5 worm cellular contexts compared by ENCODE assay signal in the genomic region with DNA sequence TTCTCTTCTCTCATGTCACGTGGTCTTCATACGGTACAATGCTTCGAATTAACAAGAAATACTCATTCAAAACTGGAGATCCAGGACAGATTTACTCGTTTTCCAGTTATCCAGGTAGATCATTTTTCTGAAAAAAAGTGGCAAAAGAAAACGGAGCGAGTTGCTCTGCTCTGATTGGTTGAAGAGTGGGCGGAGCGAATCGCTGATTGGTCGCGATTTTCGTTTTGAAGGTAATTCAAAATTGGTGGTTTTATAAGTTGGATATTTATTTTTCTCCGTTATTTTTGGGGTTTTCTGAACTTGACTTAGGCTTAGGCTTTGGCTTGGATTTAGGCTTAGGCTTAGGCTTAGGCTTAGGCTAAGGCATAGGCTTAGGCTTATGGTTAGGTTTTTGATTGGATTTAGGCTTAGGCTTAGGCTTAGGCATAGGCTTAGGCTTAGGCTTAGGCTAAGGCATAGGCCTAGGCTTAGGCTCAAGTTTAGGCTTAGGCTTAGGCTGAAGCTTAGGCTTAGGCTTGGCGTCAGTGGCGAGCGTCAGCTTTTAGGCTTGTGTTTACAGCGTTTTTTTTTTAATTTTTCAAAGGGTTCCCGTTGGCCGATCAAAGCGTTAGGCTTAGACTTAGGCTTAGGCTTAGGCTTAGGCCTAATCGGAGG.
TF ChIP-seq lines count a peak whose summit lies in the region.

No protein-coding gene starts in this region.

TF ChIP-seq in whole organism, L3 larva, 47 proteins besides CTCF, POLR2A, EP300 and RAD21:
- TF ChIP-seq nfya-1 (tag; optimal IDR thresholded peaks at IDR 0.05; lab: Kevin White, UChicago; ENCODE audit: insufficient read depth): peak; percentile 71
- no peak for TF ChIP-seq nhr-43 (tag; optimal IDR thresholded peaks at IDR 0.05; lab: Kevin White, UChicago; ENCODE audit: poor library complexity, severe bottlenecking)
TF ChIP-seq in whole organism, L3 larva: peak in this region for 1.

TF ChIP-seq in whole organism, L4 larva, 104 proteins besides CTCF, POLR2A, EP300 and RAD21:
- TF ChIP-seq dmd-8 (GFP tag; IDR thresholded peaks at IDR 0.05; lab: Robert Waterston, UW) (peak; percentile 63; the same call in 1 of the 2 replicates), snpc-4 (tag; optimal IDR thresholded peaks at IDR 0.05; lab: Kevin White, UChicago) (no peak)
TF ChIP-seq in whole organism, L4 larva: peak in this region for 1.

TF ChIP-seq in whole organism, early embryonic, 17 proteins besides CTCF, POLR2A, EP300 and RAD21:
- no peak for TF ChIP-seq scrt-1 (GFP tag; IDR thresholded peaks at IDR 0.05; lab: Robert Waterston, UW)
- TF ChIP-seq ceh-36 (tag; optimal IDR thresholded peaks at IDR 0.05; lab: Kevin White, UChicago): peak; percentile 72

TF ChIP-seq in whole organism, late embryonic, 69 proteins besides CTCF, POLR2A, EP300 and RAD21:
- no peak for TF ChIP-seq Y22D7AL.16 (tag; optimal IDR thresholded peaks at IDR 0.05; lab: Kevin White, UChicago)
- peak; percentile 24 for TF ChIP-seq K02D7.2 (tag; optimal IDR thresholded peaks at IDR 0.05; lab: Kevin White, UChicago)
- TF ChIP-seq unc-55 (GFP tag; optimal IDR thresholded peaks at IDR 0.05; lab: Kevin White, UChicago): no peak
- no peak for TF ChIP-seq fax-1 (tag; optimal IDR thresholded peaks at IDR 0.05; lab: Kevin White, UChicago)
- TF ChIP-seq mec-3 (tag; optimal IDR thresholded peaks at IDR 0.05; lab: Kevin White, UChicago; ENCODE audit: borderline replicate concordance): no peak
- peak; percentile 75 for TF ChIP-seq nfya-1 (tag; optimal IDR thresholded peaks at IDR 0.05; lab: Kevin White, UChicago)
- TF ChIP-seq dve-1 (tag; optimal IDR thresholded peaks at IDR 0.05; lab: Kevin White, UChicago): peak; percentile 31
- TF ChIP-seq hlh-30 (tag; optimal IDR thresholded peaks at IDR 0.05; lab: Kevin White, UChicago; ENCODE audit: insufficient read depth): no peak

TF ChIP-seq in whole organism, midembryonic, 9 proteins besides CTCF, POLR2A, EP300 and RAD21:
- TF ChIP-seq ztf-29 (GFP tag; IDR thresholded peaks at IDR 0.05; lab: Robert Waterston, UW) (peak; percentile 32; the same call in 1 of the 2 replicates), cog-1 (tag; optimal IDR thresholded peaks at IDR 0.05; lab: Kevin White, UChicago) (no peak), klf-2 (GFP tag; conservative IDR thresholded peaks at IDR 0.05; lab: Robert Waterston, UW) (no peak), T22C8.4 (GFP tag; IDR thresholded peaks at IDR 0.05; lab: Robert Waterston, UW) (no peak)
